Worm (Caenorhabditis elegans): ENCODE measurements around the gene pdi-2.

pdi-2 gene

ce11 chrX:4549853-4550596 lies 26.1 kb downstream of the pdi-2 start, which contains the start of gene C07A12.18:
Gene C07A12.18 (minus strand): TSS chrX:4549903.
- no peak for TF ChIP-seq unc-62 (GFP tag; optimal IDR thresholded peaks at IDR 0.05)

ce11 chrX:4550987-4551386 lies 27.0 kb downstream of the pdi-2 start:
- TF ChIP-seq unc-62 (GFP tag; optimal IDR thresholded peaks at IDR 0.05): no peak

- TF ChIP-seq unc-62 (GFP tag; optimal IDR thresholded peaks at IDR 0.05): no peak
These were observed 29.1 kb downstream of the pdi-2 start for ce11 chrX:4553033-4553432.

ce11 chrX:4553491-4553890 lies 29.5 kb downstream of the pdi-2 start:
- TF ChIP-seq unc-62 (GFP tag; optimal IDR thresholded peaks at IDR 0.05): no peak

- no peak for TF ChIP-seq unc-62 (GFP tag; optimal IDR thresholded peaks at IDR 0.05)
These were observed 30.4 kb downstream of the pdi-2 start, which contains the start of gene ham-2 for ce11 chrX:4554385-4554784. Gene ham-2 (plus strand): TSS chrX:4554685.

ce11 chrX:4556028-4556427 lies 32.1 kb downstream of the pdi-2 start:
- no peak for TF ChIP-seq unc-62 (GFP tag; optimal IDR thresholded peaks at IDR 0.05)

ce11 chrX:4561863-4562262 lies 37.9 kb downstream of the pdi-2 start, which contains the start of gene C05E11.6:
Gene C05E11.6 (plus strand): TSS chrX:4562163.
- no peak for TF ChIP-seq unc-62 (GFP tag; optimal IDR thresholded peaks at IDR 0.05)

ce11 chrX:4562288-4562687 lies 38.3 kb downstream of the pdi-2 start:
- TF ChIP-seq unc-62 (GFP tag; optimal IDR thresholded peaks at IDR 0.05): no peak

ce11 chrX:4564717-4565316 lies 40.9 kb downstream of the pdi-2 start, which contains the start of gene amt-4:
Gene amt-4 (plus strand): TSS chrX:4565302.
- no peak for TF ChIP-seq unc-62 (GFP tag; optimal IDR thresholded peaks at IDR 0.05)

ce11 chrX:4567110-4567509 lies 43.2 kb downstream of the pdi-2 start:
- no peak for TF ChIP-seq unc-62 (GFP tag; optimal IDR thresholded peaks at IDR 0.05)

- no peak for TF ChIP-seq unc-62 (GFP tag; optimal IDR thresholded peaks at IDR 0.05)
These were observed 45.3 kb downstream of the pdi-2 start for ce11 chrX:4569276-4569675.

ce11 chrX:4571137-4571536 lies 47.2 kb downstream of the pdi-2 start, which contains the start of gene amt-1:
Gene amt-1 (plus strand): TSS chrX:4571437.
- TF ChIP-seq unc-62 (GFP tag; optimal IDR thresholded peaks at IDR 0.05): no peak

- TF ChIP-seq unc-62 (GFP tag; optimal IDR thresholded peaks at IDR 0.05): no peak
These were observed 50.9 kb downstream of the pdi-2 start for ce11 chrX:4574873-4575272.

Measured in whole organism, dauer.